Worm (Caenorhabditis elegans) whole organism, early embryonic: ENCODE results near the gene mes-1.

Experiments
- B0310.2 ChIP-seq: sonication (generic microtip); optimal IDR thresholded peaks from 2 replicates; lab custom pipeline; 2016; ENCODE audit warnings: mild to moderate bottlenecking, missing genetic modification characterization, missing compliant biosample characterization
- F13C5.2 ChIP-seq: sonication (generic microtip); optimal IDR thresholded peaks from 2 replicates; lab custom pipeline; 2017; ENCODE audit warnings: mild to moderate bottlenecking, missing genetic modification characterization, inconsistent platforms, missing compliant biosample characterization
- ama-1 ChIP-seq: fragments of 150-350 bp; optimal IDR thresholded peaks from 2 replicates; lab custom pipeline; 2014
- ceh-13 ChIP-seq: fragments of 200-800 bp; sonication (Bioruptor generic); optimal IDR thresholded peaks from 2 replicates; lab custom pipeline; 2018; ENCODE audit warnings: mild to moderate bottlenecking, missing genetic modification characterization, missing compliant biosample characterization
- ceh-36 ChIP-seq: sonication (generic microtip); optimal IDR thresholded peaks from 2 replicates; lab custom pipeline; 2016; ENCODE audit warnings: missing genetic modification characterization, inconsistent platforms, missing compliant biosample characterization
- ets-7 ChIP-seq: sonication (generic microtip); optimal IDR thresholded peaks from 2 replicates; lab custom pipeline; 2016; ENCODE audit warnings: missing genotype, missing genetic modification characterization, missing compliant biosample characterization
- flt-1 ChIP-seq: fragments of 200-800 bp; sonication (Bioruptor generic); IDR thresholded peaks from 2 replicates; pipeline ENCODE4 v1.3.6; 2022; ENCODE audit warnings: missing genetic modification characterization, missing compliant biosample characterization
- hmbx-1 ChIP-seq: sonication (generic microtip); optimal IDR thresholded peaks from 2 replicates; lab custom pipeline; 2016; ENCODE audit warnings: mild to moderate bottlenecking, missing genetic modification characterization, missing compliant biosample characterization
- hmg-4 ChIP-seq: fragments of 200-800 bp; sonication (Bioruptor generic); optimal IDR thresholded peaks from 2 replicates; lab custom pipeline; 2018; ENCODE audit warnings: mild to moderate bottlenecking, missing genetic modification characterization, missing compliant biosample characterization
- hnd-1 ChIP-seq: sonication (generic microtip); optimal IDR thresholded peaks from 2 replicates; lab custom pipeline; 2016; ENCODE audit warnings: missing genetic modification characterization, missing compliant biosample characterization
- sea-1 ChIP-seq: fragments of 200-800 bp; sonication (Bioruptor generic); conservative IDR thresholded peaks from 2 replicates; pipeline ENCODE4 v1.3.6; 2022; ENCODE audit warnings: missing genetic modification characterization, missing compliant biosample characterization
- tbx-11 ChIP-seq: fragments of 200-800 bp; sonication (Bioruptor generic); IDR thresholded peaks from 2 replicates; pipeline ENCODE4 v1.3.6; 2022; ENCODE audit warnings: missing genetic modification characterization, missing compliant biosample characterization
- tbx-37 ChIP-seq: fragments of 200-800 bp; sonication (Bioruptor generic); conservative IDR thresholded peaks from 2 replicates; pipeline ENCODE4 v1.3.6; 2022; ENCODE audit warnings: missing genetic modification reagents, missing genetic modification characterization, missing compliant biosample characterization

DNA sequence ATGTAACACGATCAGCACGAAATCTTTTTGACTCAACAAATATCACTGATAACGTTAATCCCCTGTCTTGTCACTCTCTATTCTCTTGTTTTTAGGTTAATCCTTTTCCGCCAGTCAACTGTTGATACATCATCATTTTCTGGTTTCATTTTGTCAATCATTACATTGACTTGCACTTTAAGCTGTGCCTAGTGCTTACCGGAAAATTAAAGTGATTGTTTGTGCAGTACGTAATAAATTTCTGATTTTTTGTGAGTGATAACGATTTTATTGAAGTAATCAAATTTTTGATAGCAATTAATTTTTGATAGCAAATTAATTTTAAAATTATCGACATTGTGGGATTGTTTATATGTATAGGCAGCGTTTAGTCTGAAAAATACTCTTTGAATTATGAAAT is 51.9 kb downstream of the mes-1 start:
- TF ChIP-seq hnd-1 (tag; lab: Kevin White, UChicago) (no peak), flt-1 (no peak), hmg-4 (GFP tag; lab: Kevin White, UChicago) (no peak), ama-1 (lab: Kevin White, UChicago) (no peak), B0310.2 (tag; lab: Kevin White, UChicago) (no peak), F13C5.2 (tag; lab: Kevin White, UChicago) (no peak), ets-7 (tag; lab: Kevin White, UChicago) (no peak), hmbx-1 (tag; lab: Kevin White, UChicago) (no peak), sea-1 (no peak), ceh-36 (tag; lab: Kevin White, UChicago) (no peak), ceh-13 (GFP tag; lab: Kevin White, UChicago) (no peak), tbx-11 (GFP tag; lab: Robert Waterston, UW) (no peak), tbx-37 (GFP tag; lab: Robert Waterston, UW) (no peak)
